Fruit fly (Drosophila melanogaster): ENCODE data around the gene CG34426.
A peak's percentile ranks its signal among the peaks of the same experiment; 100 is the strongest.

DNA sequence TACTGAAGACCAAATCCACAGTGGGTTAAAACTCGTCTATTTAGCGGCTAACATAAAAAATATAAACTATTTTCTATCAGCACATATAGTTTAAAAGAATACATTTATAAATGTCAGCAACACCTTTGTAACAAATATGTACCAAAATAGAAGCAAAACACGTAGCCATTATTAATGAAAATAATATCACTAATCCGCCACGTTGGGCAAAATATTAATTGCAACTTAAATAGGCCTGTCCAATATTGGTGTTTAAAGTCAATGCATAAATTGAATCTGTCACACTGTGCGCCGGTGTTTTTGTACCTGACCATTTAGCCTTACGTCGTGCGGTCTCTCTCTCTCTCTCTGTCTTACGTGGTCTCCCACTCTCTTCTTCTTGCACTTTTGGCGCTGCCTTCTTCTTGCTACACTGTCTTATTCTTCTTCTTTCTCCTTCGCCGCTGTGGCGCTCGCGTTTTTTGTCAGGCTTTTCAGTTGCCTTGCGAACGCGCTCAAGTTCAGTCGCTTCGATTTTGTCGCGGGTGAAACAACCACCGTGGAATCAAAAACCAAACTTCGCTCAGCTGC lies 36.2 kb upstream of the CG34426 start:
- TF ChIP-seq dmrt93B (GFP tag; optimal IDR thresholded peaks at IDR 0.05) (peak; percentile 98), OdsH (GFP tag; optimal IDR thresholded peaks at IDR 0.05) (peak; percentile 98), CrebA (GFP tag; optimal IDR thresholded peaks at IDR 0.05; ENCODE audit: borderline replicate concordance) (peak; percentile 70), fru (GFP tag; optimal IDR thresholded peaks at IDR 0.05) (peak; percentile 98), br (GFP tag; optimal IDR thresholded peaks at IDR 0.05) (peak; percentile 97), ey (GFP tag; optimal IDR thresholded peaks at IDR 0.05) (peak; percentile 98), Myc (optimal IDR thresholded peaks at IDR 0.05) (no peak), sage (GFP tag; optimal IDR thresholded peaks at IDR 0.05) (peak; percentile 93), GATAd (GFP tag; optimal IDR thresholded peaks at IDR 0.05) (peak; percentile 68), foxo (GFP tag; optimal IDR thresholded peaks at IDR 0.05) (peak; percentile 86 to 97), Hr78 (GFP tag; optimal IDR thresholded peaks at IDR 0.05) (no peak), CG9705 (GFP tag; optimal IDR thresholded peaks at IDR 0.05) (peak; percentile 98)

All from whole organism, wandering third instar larva.